Worm (Caenorhabditis elegans) whole organism, L4/young adult: Measurements from ENCODE around the gene B0218.7.
A peak's percentile ranks its signal among the peaks of the same experiment; 100 is the strongest.
"Not testable (repeated sequence)": the region's sequence is repeated elsewhere in the genome, so short reads cannot be mapped to it uniquely, and the experiment has no call there.

Source experiments
- W03F9.2 ChIP-seq: fragments of 150-350 bp; optimal IDR thresholded peaks from 2 replicates; lab custom pipeline; 2014; ENCODE audit warnings: missing biosample characterization, missing genetic modification characterization
- dao-5 ChIP-seq: sonication (generic microtip); optimal IDR thresholded peaks from 2 replicates; lab custom pipeline; 2016; ENCODE audit warnings: missing genotype, missing genetic modification characterization, moderate library complexity, missing compliant biosample characterization
- him-1 ChIP-seq: sonication (generic microtip); optimal IDR thresholded peaks from 2 replicates; lab custom pipeline; 2016; ENCODE audit warnings: missing genotype, missing genetic modification reagents, missing genetic modification characterization, missing compliant biosample characterization

Gene B0218.7

DNA sequence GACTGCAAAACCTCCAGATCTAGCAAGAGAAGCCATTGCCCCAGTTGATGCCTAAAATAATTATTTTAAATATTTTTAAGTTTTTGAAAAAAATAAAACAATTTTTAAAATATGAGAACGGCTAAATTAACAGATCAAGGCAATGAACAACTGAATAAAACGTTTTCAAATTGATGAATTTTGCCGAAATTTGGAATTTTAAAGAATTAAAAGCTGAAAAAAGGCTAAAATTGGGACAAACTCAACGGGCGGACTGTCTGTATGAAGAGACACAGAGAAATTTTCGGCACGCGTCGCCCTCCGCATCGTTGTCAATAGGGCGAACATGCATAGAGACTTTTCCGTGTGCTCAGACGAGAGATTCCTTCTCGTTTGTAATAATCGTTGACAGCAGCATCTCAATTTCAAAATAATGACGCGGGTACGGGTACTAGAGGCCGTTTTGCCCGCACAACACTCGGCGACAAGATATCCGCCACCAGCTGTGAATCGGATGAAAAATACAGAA lies 29.8 kb downstream of the B0218.7 start, which contains the start of the genes isp-1 and islo-1:
Gene isp-1, minus strand, starts transcription at position 51 of the 508 bp plus-strand sequence.
Gene islo-1, plus strand, starts transcription at position 385 of the 508 bp plus-strand sequence.
- TF ChIP-seq W03F9.2 (tag; lab: Kevin White, UChicago) (peak; percentile 69), dao-5 (tag; lab: Kevin White, UChicago) (no peak), him-1 (no peak)

DNA sequence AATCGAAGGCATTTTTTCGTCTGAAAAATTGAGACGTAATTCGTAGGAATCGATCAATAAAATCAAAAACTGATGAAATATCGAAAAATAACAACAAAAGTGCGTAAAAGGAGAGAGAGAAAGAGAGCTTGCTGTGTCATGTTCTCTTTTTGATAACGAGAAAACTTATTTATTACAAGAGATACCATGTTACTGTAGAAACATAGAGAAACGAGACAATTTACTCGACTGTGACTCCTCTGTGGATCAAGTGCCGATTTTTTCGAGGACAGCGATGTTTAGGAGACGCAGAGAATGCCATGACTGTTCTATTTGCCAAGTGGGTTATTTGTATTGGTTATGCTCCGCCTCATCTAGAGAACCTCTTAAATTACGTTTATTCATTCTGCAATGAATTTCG lies 32.3 kb downstream of the B0218.7 start, which contains the start of gene sph-1:
Gene sph-1, minus strand, starts transcription at position 23 of the 400 bp plus-strand sequence.
- TF ChIP-seq W03F9.2 (tag; lab: Kevin White, UChicago) (peak; percentile 44), him-1 (no peak)

DNA sequence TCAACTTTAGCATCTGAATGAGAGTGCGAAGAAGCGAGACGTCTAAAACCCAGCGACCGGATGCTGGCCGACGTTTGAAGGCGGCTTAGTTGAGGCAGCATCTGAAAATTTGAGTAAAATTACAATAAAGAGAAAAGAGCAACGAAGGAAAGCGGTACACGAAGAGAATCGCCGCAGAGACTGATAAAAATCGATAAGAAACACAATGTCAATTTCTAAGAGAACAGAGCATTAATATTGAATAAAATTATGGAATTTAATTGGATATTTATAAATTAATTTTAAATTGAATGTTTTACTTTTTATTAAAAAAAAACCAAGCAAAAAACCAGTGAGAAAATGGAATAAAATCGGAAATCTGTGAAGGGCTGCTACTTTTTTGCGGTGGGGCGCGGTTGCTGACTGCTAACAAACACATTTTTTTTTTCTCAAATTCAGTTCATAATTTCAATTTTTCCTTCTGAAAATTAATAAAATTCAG lies 35.7 kb downstream of the B0218.7 start, which contains the start of the genes ndub-11 and moc-3:
Gene ndub-11, minus strand, starts transcription at position 101 of the 481 bp plus-strand sequence.
Gene moc-3, plus strand, starts transcription at position 431 of the 481 bp plus-strand sequence.
- no peak for TF ChIP-seq dao-5 (tag; lab: Kevin White, UChicago)
- TF ChIP-seq him-1 = no peak
- TF ChIP-seq W03F9.2 (tag; lab: Kevin White, UChicago) = no peak

DNA sequence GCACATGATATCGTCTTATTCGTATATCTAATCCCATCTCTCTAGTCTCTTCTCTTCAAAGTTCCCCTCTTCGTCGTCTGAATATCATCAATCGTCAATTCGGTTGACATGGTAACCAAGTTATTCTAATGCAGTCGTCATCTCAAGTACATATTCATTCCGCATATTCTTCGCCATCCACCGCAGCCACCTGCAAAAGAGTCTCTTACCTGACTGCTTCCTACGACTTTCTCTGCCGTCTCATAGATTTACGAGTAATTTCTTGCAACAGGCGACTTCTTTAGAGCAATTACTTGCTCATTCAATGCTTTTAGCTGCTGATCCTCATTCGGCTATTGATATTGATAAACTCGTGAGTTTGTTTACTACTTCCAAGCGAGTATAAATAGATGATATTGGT lies 38.4 kb downstream of the B0218.7 start:
- no peak for TF ChIP-seq dao-5 (tag; lab: Kevin White, UChicago)
- TF ChIP-seq W03F9.2 (tag; lab: Kevin White, UChicago) = no peak
- TF ChIP-seq him-1 = no peak

DNA sequence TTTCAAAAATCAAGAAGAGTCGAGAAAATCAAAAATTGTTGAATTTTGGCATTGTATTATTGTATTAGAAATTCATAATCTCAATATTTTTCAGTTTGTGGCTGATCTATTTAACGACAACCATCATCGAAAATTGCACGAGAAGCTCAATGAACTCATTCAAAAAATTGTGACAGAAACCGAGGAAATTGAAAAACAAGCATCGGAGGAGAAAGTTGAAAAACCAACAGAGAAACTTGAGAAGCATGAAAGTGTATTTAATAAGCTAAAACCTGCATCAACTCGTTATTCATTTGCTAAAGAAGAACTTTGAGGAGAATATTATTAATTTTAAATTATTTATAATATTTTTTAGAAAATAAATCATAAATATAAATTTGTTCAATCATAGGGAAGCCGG lies 38.9 kb downstream of the B0218.7 start, which contains the start of gene ceph-41:
Gene ceph-41, plus strand, starts transcription at position 301 of the 400 bp plus-strand sequence.
- TF ChIP-seq W03F9.2 (tag; lab: Kevin White, UChicago) = no peak
- no peak for TF ChIP-seq dao-5 (tag; lab: Kevin White, UChicago)

DNA sequence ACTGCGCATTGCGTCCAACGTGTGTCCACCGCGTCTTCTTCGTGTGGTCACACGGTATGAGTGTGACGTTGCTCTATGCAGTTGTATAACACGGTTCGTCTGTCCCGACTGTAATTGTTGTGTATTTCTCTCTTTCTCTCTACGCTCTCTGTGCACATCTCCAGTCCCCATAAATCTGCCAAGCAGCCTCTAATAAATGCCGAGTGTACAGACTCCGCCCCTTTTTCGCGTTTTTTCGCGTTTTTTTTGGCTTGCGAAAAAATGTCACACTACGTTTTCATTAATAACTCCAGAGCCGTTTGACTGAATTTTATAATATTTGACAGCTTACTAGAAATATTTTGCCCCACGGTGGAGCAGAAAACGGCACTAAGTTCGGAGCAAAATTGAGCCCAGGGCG lies 43.5 kb downstream of the B0218.7 start, which contains the start of gene erp-44.3:
Gene erp-44.3, plus strand, starts transcription at position 301 of the 400 bp plus-strand sequence.
- not testable (repeated sequence) for TF ChIP-seq him-1; W03F9.2 (tag; lab: Kevin White, UChicago); dao-5 (tag; lab: Kevin White, UChicago)

DNA sequence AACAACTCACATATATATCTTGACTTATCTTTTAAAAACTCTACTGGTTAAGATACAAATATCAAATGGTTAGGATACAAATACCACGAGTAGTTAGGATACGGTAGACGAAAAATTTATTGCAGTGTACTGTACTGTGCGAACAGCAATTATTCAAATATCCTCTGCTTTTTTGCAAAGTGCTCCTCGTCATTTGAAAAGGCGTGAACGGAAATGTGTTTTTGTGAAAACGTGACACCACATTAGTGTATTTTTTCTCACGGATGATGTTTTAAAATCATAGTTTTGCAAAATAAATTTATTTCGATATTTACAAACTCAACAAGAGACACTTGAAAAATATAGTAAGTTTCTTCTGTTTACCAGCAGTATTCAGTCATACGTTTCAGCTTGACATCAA lies 47.1 kb downstream of the B0218.7 start, which contains the start of gene F42G8.8:
Gene F42G8.8, plus strand, starts transcription at position 301 of the 400 bp plus-strand sequence.
- no peak for TF ChIP-seq him-1
- TF ChIP-seq dao-5 (tag; lab: Kevin White, UChicago) = no peak
- TF ChIP-seq W03F9.2 (tag; lab: Kevin White, UChicago) = no peak

DNA sequence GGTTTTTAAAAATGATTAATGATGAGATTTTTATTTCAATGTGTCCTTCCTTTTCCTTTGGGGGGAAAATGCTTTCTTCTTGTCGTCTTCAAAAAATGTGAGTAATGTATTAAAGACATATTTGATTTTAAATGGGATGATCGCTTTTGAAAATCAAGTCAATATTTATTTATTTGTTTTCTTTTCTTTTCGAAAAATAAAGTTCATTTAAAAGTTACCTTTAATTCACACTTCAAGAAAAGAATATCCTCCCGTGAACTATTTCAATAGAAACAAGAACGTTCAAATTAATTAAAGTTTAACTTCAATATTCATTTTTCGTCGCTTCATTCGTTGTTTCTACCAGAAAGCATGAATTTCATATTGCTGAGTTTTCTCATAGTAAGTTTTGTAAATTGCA lies 50.4 kb downstream of the B0218.7 start, which contains the start of gene irld-8:
Gene irld-8, plus strand, starts transcription at position 301 of the 400 bp plus-strand sequence.
- TF ChIP-seq W03F9.2 (tag; lab: Kevin White, UChicago) (no peak), him-1 (no peak), dao-5 (tag; lab: Kevin White, UChicago) (no peak)
